Worm (Caenorhabditis elegans) whole organism, L4 larva: ENCODE results near the gene Y94H6A.12.

Experiments
- D1046.2 ChIP-seq: fragments of 200-800 bp; sonication (Bioruptor generic); IDR thresholded peaks from 2 replicates; pipeline ENCODE4 v1.3.6; 2022; ENCODE audit warnings: missing genetic modification characterization, missing compliant biosample characterization
- F26F4.8 ChIP-seq: fragments of 200-800 bp; sonication (Bioruptor generic); conservative IDR thresholded peaks from 2 replicates; pipeline ENCODE4 v1.3.6; 2022; ENCODE audit warnings: missing genetic modification characterization, missing compliant biosample characterization
- F37D6.2 ChIP-seq: sonication (generic microtip); optimal IDR thresholded peaks from 2 replicates; lab custom pipeline; 2016; ENCODE audit warnings: mild to moderate bottlenecking, missing genetic modification characterization, missing compliant biosample characterization
- R02D3.7 ChIP-seq: fragments of 150-350 bp; sonication (generic microtip); optimal IDR thresholded peaks from 3 replicates; lab custom pipeline; 2014; ENCODE audit warnings: missing biosample characterization, missing genetic modification characterization
- Y75B8A.6 ChIP-seq: fragments of 200-800 bp; sonication (Bioruptor generic); IDR thresholded peaks from 2 replicates; pipeline ENCODE4 v1.3.6; 2022; ENCODE audit warnings: missing genetic modification reagents, missing genetic modification characterization, missing compliant biosample characterization
- ZK337.2 ChIP-seq: fragments of 200-800 bp; sonication (Bioruptor generic); IDR thresholded peaks from 2 replicates; pipeline ENCODE4 v1.3.6; 2022; ENCODE audit warnings: missing genetic modification reagents, missing genetic modification characterization, missing compliant biosample characterization
- aha-1 ChIP-seq: fragments of 150-350 bp; peaks from one replicate; lab custom pipeline; 2014; ENCODE audit warnings: missing biosample characterization, missing genetic modification characterization
- aly-2 ChIP-seq: sonication (generic microtip); optimal IDR thresholded peaks from 2 replicates; lab custom pipeline; 2018; ENCODE audit warnings: missing biosample characterization, missing genetic modification characterization
- arid-1 ChIP-seq: fragments of 200-800 bp; sonication (Bioruptor generic); conservative IDR thresholded peaks from 2 replicates; pipeline ENCODE4 v1.3.6; 2022; ENCODE audit warnings: missing genetic modification reagents, missing genetic modification characterization, missing compliant biosample characterization
- ceh-20 ChIP-seq: fragments of 200-800 bp; sonication (Bioruptor generic); IDR thresholded peaks from 2 replicates; pipeline ENCODE4 v1.3.6; 2022; ENCODE audit warnings: missing genetic modification reagents, missing genetic modification characterization, missing compliant biosample characterization
- ceh-28 ChIP-seq: fragments of 150-350 bp; optimal IDR thresholded peaks from 2 replicates; lab custom pipeline; 2014; ENCODE audit warnings: missing biosample characterization, missing genetic modification reagents, missing genetic modification characterization
- ceh-32 ChIP-seq: sonication (generic microtip); optimal IDR thresholded peaks from 2 replicates; lab custom pipeline; 2016; ENCODE audit warnings: mild to moderate bottlenecking, missing genetic modification characterization, missing compliant biosample characterization; ENCODE audit not compliant: poor library complexity
- ceh-44 ChIP-seq: fragments of 200-800 bp; sonication (Bioruptor generic); IDR thresholded peaks from 2 replicates; pipeline ENCODE4 v1.3.6; 2022; ENCODE audit warnings: missing genetic modification reagents, missing genetic modification characterization, missing compliant biosample characterization
- ceh-62 ChIP-seq: sonication (generic microtip); optimal IDR thresholded peaks from 2 replicates; lab custom pipeline; 2017; ENCODE audit warnings: missing biosample characterization, missing genetic modification characterization
- cey-2 ChIP-seq: sonication (generic microtip); optimal IDR thresholded peaks from 3 replicates; lab custom pipeline; 2017; ENCODE audit warnings: missing genetic modification characterization, mild to moderate bottlenecking, missing compliant biosample characterization, antibody characterized with exemption, borderline replicate concordance; ENCODE audit not compliant: insufficient read depth
- ctbp-1 ChIP-seq: fragments of 200-800 bp; sonication (Bioruptor generic); IDR thresholded peaks from 2 replicates; pipeline ENCODE4 v1.3.6; 2022; ENCODE audit warnings: missing genetic modification reagents, missing genetic modification characterization, missing compliant biosample characterization
- daf-16 ChIP-seq, 3 experiments: sonication (generic microtip); optimal IDR thresholded peaks; 2 replicates each; lab custom pipeline; 2016 to 2017; ENCODE audit warnings: missing genetic modification characterization in 3 of 3, missing genetic modification reagents in 3 of 3, mild to moderate bottlenecking in 2 of 3, missing compliant biosample characterization in 2 of 3, missing biosample characterization in 1 of 3, moderate library complexity in 1 of 3
- daf-8 ChIP-seq: fragments of 200-800 bp; sonication (Bioruptor generic); IDR thresholded peaks from 2 replicates; pipeline ENCODE4 v1.3.6; 2022; ENCODE audit warnings: missing genetic modification characterization, missing compliant biosample characterization
- dpl-1 ChIP-seq: fragments of 150-350 bp; optimal IDR thresholded peaks from 2 replicates; lab custom pipeline; 2014; ENCODE audit warnings: missing biosample characterization, missing genetic modification reagents, missing genetic modification characterization
- duxl-1 ChIP-seq: sonication (generic microtip); optimal IDR thresholded peaks from 2 replicates; lab custom pipeline; 2016; ENCODE audit warnings: mild to moderate bottlenecking, missing genetic modification characterization, moderate library complexity, missing compliant biosample characterization; ENCODE audit not compliant: poor library complexity
- egl-27 ChIP-seq: sonication (generic microtip); optimal IDR thresholded peaks from 3 replicates; lab custom pipeline; 2017; ENCODE audit warnings: missing biosample characterization, missing genetic modification reagents, missing genetic modification characterization
- fkh-10 ChIP-seq: fragments of 150-350 bp; optimal IDR thresholded peaks from 2 replicates; lab custom pipeline; 2014; ENCODE audit warnings: missing biosample characterization, missing genetic modification reagents, missing genetic modification characterization
- hif-1 ChIP-seq, 2 experiments: sonication (generic microtip); optimal IDR thresholded peaks; 2 replicates each; lab custom pipeline; 2016 to 2017; ENCODE audit warnings: missing compliant biosample characterization in 2 of 2, missing genetic modification characterization in 2 of 2, missing genetic modification reagents in 2 of 2, missing genotype in 2 of 2, mild to moderate bottlenecking in 1 of 2
- lin-1 ChIP-seq: fragments of 200-800 bp; sonication (Bioruptor generic); IDR thresholded peaks from 2 replicates; pipeline ENCODE4 v1.3.6; 2022; ENCODE audit warnings: missing genetic modification reagents, missing genetic modification characterization, missing compliant biosample characterization
- lin-13 ChIP-seq: fragments of 150-350 bp; optimal IDR thresholded peaks from 2 replicates; lab custom pipeline; 2014; ENCODE audit warnings: missing biosample characterization, missing genetic modification reagents, missing genetic modification characterization
- lin-38 ChIP-seq: fragments of 200-800 bp; sonication (Bioruptor generic); IDR thresholded peaks from 2 replicates; pipeline ENCODE4 v1.3.6; 2022; ENCODE audit warnings: missing genetic modification reagents, missing genetic modification characterization, missing compliant biosample characterization
- lin-39 ChIP-seq: fragments of 150-350 bp; optimal IDR thresholded peaks from 2 replicates; lab custom pipeline; 2014; ENCODE audit warnings: missing biosample characterization, missing genetic modification reagents, missing genetic modification characterization
- lir-3 ChIP-seq: sonication (generic microtip); optimal IDR thresholded peaks from 2 replicates; lab custom pipeline; 2016; ENCODE audit warnings: mild to moderate bottlenecking, missing genetic modification characterization, missing compliant biosample characterization
- madf-9 ChIP-seq: fragments of 200-800 bp; sonication (Bioruptor generic); conservative IDR thresholded peaks from 2 replicates; pipeline ENCODE4 v1.3.6; 2022; ENCODE audit warnings: missing genetic modification reagents, missing genetic modification characterization, missing compliant biosample characterization
- mep-1 ChIP-seq: fragments of 150-350 bp; sonication (generic microtip); optimal IDR thresholded peaks from 3 replicates; lab custom pipeline; 2014; ENCODE audit warnings: missing biosample characterization, missing genetic modification characterization
- nhr-11 ChIP-seq: fragments of 150-350 bp; optimal IDR thresholded peaks from 2 replicates; lab custom pipeline; 2014; ENCODE audit warnings: missing biosample characterization, missing genetic modification characterization
- nhr-25 ChIP-seq: sonication (generic microtip); optimal IDR thresholded peaks from 2 replicates; lab custom pipeline; 2017; ENCODE audit warnings: missing genetic modification characterization, mild to moderate bottlenecking, missing compliant biosample characterization, antibody characterized with exemption, moderate library complexity, borderline replicate concordance; ENCODE audit not compliant: insufficient read depth
- nhr-42 ChIP-seq: fragments of 200-800 bp; sonication (Bioruptor generic); IDR thresholded peaks from 2 replicates; pipeline ENCODE4 v1.3.6; 2022; ENCODE audit warnings: missing genetic modification characterization, missing compliant biosample characterization
- nhr-48 ChIP-seq: sonication (generic microtip); optimal IDR thresholded peaks from 2 replicates; lab custom pipeline; 2016; ENCODE audit warnings: mild to moderate bottlenecking, missing genetic modification characterization, missing compliant biosample characterization
- pha-4 ChIP-seq, 2 experiments: fragments of 150-350 bp in 1 of 2; fragments of 200-800 bp in 1 of 2; sonication (Bioruptor generic) in 1 of 2; IDR thresholded peaks in 1 of 2; optimal IDR thresholded peaks in 1 of 2; 2 replicates each; pipeline versions ENCODE4 v1.3.6 to Lab custom; 2014 to 2022; ENCODE audit warnings: missing genetic modification characterization in 2 of 2, missing genetic modification reagents in 2 of 2, missing biosample characterization in 1 of 2, missing compliant biosample characterization in 1 of 2
- saeg-2 ChIP-seq: fragments of 200-800 bp; sonication (Bioruptor generic); IDR thresholded peaks from 2 replicates; pipeline ENCODE4 v1.3.6; 2022; ENCODE audit warnings: missing genetic modification reagents, missing genetic modification characterization, missing compliant biosample characterization
- snpc-1.2 ChIP-seq: fragments of 200-800 bp; sonication (Bioruptor generic); IDR thresholded peaks from 2 replicates; pipeline ENCODE4 v1.3.6; 2022; ENCODE audit warnings: missing genetic modification reagents, missing genetic modification characterization, missing compliant biosample characterization
- unc-130 ChIP-seq: sonication (generic microtip); optimal IDR thresholded peaks from 2 replicates; lab custom pipeline; 2016; ENCODE audit warnings: missing genetic modification reagents, missing genetic modification characterization, missing compliant biosample characterization
- unc-62 ChIP-seq, 3 experiments: fragments of 150-350 bp in 1 of 3; sonication (generic microtip); optimal IDR thresholded peaks in 2 of 3; peaks in 1 of 3; 1 replicate in 1 of 3; 2 replicates in 2 of 3; lab custom pipeline; 2014 to 2017; ENCODE audit warnings: missing biosample characterization in 3 of 3, missing genetic modification characterization in 3 of 3, missing genetic modification reagents in 3 of 3, missing genotype in 1 of 3
- zfp-3 ChIP-seq: fragments of 200-800 bp; sonication (Bioruptor generic); conservative IDR thresholded peaks from 2 replicates; pipeline ENCODE4 v1.3.6; 2022; ENCODE audit warnings: missing genetic modification reagents, missing genetic modification characterization, missing compliant biosample characterization

Gene Y94H6A.12

DNA sequence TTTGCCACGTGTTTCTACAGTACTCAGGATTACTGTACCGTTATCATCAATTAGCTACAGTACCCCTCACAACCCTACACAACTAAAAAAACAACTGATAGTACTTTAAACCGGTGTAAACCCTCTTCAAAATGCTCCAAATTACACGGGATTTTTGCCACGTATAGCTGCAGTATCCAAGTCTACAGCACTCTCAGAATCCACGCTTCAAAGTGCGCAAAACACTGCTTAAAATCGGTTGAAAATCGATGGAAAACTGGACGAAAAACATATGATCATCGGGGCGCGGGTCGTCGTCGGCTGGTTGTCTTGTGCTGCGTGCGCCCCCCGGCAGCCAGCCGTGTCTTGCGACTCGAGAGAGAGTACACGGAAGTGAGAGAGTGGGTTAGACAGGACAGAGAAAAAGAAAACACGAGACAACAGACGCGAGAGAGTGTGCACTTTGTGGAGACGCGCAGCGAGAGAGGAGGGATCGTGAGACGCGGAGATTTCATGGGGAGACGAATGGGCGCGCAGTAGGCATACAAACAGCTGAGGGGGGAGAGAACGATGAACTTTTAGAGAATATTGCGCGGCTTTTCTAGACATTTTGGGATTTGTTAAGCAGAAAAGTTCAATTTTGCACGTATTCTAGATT lies 4.4 kb downstream of the Y94H6A.12 start (continued):
- TF ChIP-seq lin-38 (GFP tag; lab: Robert Waterston, UW) = peak; percentile 69
- TF ChIP-seq D1046.2 (GFP tag; lab: Robert Waterston, UW) = no peak
- peak; percentile 50 for TF ChIP-seq unc-130
- TF ChIP-seq hif-1 (tag; optimal IDR thresholded peaks at IDR 0.05; lab: Kevin White, UChicago) = peak; percentile 72 to 99
- peak; percentile 75 for TF ChIP-seq duxl-1 (tag; lab: Kevin White, UChicago)
- peak; percentile 68 for TF ChIP-seq ctbp-1
- peak; percentile 79 for TF ChIP-seq ceh-20 (GFP tag; lab: Robert Waterston, UW)
- peak; percentile 51 for TF ChIP-seq fkh-10

DNA sequence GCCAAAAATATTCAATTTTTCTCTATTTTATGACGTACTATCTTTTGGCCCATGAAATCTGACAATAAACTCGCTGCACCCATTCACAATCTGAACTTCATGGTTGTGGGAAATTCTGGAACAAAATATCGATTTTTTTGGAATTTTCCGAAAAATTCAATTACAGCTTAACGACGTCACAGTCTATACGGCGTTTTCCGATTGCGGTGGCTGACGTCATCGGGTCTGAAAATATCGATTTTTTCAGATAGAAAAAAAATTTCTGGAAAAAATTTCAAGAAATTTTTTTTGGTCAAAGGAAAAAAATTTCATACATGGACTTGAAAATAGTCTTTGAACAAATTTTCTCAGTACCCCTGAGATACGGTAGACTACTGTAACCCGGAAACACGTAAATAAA lies 5.8 kb downstream of the Y94H6A.12 start, which contains the start of gene ubc-8:
Gene ubc-8, minus strand, starts transcription at position 227 of the 400 bp plus-strand sequence.
- TF ChIP-seq lin-13 (no peak), nhr-42 (no peak), daf-8 (GFP tag; lab: Robert Waterston, UW) (no peak), lin-39 (no peak), saeg-2 (no peak), dpl-1 (GFP tag; lab: Kevin White, UChicago) (no peak), egl-27 (no peak), nhr-25 (tag; lab: Kevin White, UChicago) (no peak), R02D3.7 (tag; lab: Kevin White, UChicago) (no peak), ceh-62 (tag; lab: Kevin White, UChicago) (no peak), nhr-48 (no peak), ZK337.2 (no peak), pha-4 (GFP tag; IDR thresholded peaks at IDR 0.05; lab: Robert Waterston, UW) (no peak), pha-4 (tag; optimal IDR thresholded peaks at IDR 0.05; lab: Kevin White, UChicago) (no peak), lir-3 (tag; lab: Kevin White, UChicago) (no peak), ceh-28 (tag; lab: Kevin White, UChicago) (peak; percentile 50), nhr-11 (no peak), fkh-10 (no peak), arid-1 (GFP tag; lab: Robert Waterston, UW) (no peak), lin-38 (GFP tag; lab: Robert Waterston, UW) (no peak), daf-16 (GFP tag; optimal IDR thresholded peaks at IDR 0.05; lab: Kevin White, UChicago) (no peak), daf-16 (tag; optimal IDR thresholded peaks at IDR 0.05; lab: Kevin White, UChicago) (no peak), Y75B8A.6 (0 out of 2 replicates have a peak, but pooled peaks have one; percentile 49), F37D6.2 (no peak), aly-2 (tag; lab: Kevin White, UChicago) (no peak), mep-1 (tag; lab: Kevin White, UChicago) (no peak), cey-2 (no peak), zfp-3 (no peak), snpc-1.2 (GFP tag; lab: Robert Waterston, UW) (no peak), unc-62 (GFP tag; optimal IDR thresholded peaks at IDR 0.05 in 1 of 2; lab: Kevin White, UChicago) (peak in 1 of 2 experiments; percentile 50), unc-62 (tag; optimal IDR thresholded peaks at IDR 0.05; lab: Kevin White, UChicago) (no peak), aha-1 (tag; lab: Kevin White, UChicago) (peak; percentile 96), ceh-44 (GFP tag; lab: Robert Waterston, UW) (no peak), ceh-32 (tag; lab: Kevin White, UChicago) (no peak), F26F4.8 (no peak), lin-1 (GFP tag; lab: Robert Waterston, UW) (no peak), madf-9 (no peak)
